Fruit fly (Drosophila melanogaster) whole organism, embryonic: Measurements from ENCODE around the gene SmydA-2.
A peak's percentile ranks its signal among the peaks of the same experiment; 100 is the strongest.

ENCODE experiments used
- ATbp ChIP-seq: fragments of 200-800 bp; sonication (Bioruptor generic); optimal IDR thresholded peaks from 2 replicates; lab custom pipeline; 2017; ENCODE audit warnings: missing biosample characterization, mild to moderate bottlenecking, missing genetic modification characterization, missing genetic modification reagents
- Blimp-1 ChIP-seq: fragments of 200-800 bp; sonication (Bioruptor generic); optimal IDR thresholded peaks from 3 replicates; lab custom pipeline; 2018; ENCODE audit warnings: missing biosample characterization, missing genetic modification characterization, mild to moderate bottlenecking, moderate library complexity, missing genetic modification reagents
- CG10267 ChIP-seq: fragments of 200-800 bp; sonication (Bioruptor generic); optimal IDR thresholded peaks from 2 replicates; lab custom pipeline; 2018; ENCODE audit warnings: missing biosample characterization, mild to moderate bottlenecking, missing genetic modification characterization, moderate library complexity
- CG11093 ChIP-seq: fragments of 200-800 bp; sonication (Bioruptor generic); IDR thresholded peaks from 3 replicates; pipeline ENCODE4 v1.3.6; 2022; ENCODE audit warnings: missing biosample characterization, missing genetic modification characterization
- CG11723 ChIP-seq: fragments of 200-800 bp; sonication (Bioruptor generic); optimal IDR thresholded peaks from 2 replicates; lab custom pipeline; 2017; ENCODE audit warnings: missing biosample characterization, mild to moderate bottlenecking, missing genetic modification characterization
- CG12104 ChIP-seq: fragments of 200-800 bp; sonication (Bioruptor generic); optimal IDR thresholded peaks from 3 replicates; lab custom pipeline; 2016; ENCODE audit warnings: missing biosample characterization, missing genetic modification characterization
- CG16813 ChIP-seq: fragments of 200-800 bp; sonication (Bioruptor generic); IDR thresholded peaks from 3 replicates; pipeline ENCODE4 v1.3.6; 2022; ENCODE audit warnings: missing biosample characterization, missing genetic modification characterization; ENCODE audit not compliant: partially characterized antibody
- CG17328 ChIP-seq: fragments of 200-800 bp; sonication (Bioruptor generic); IDR thresholded peaks from 2 replicates; pipeline ENCODE4 v1.3.6; 2022; ENCODE audit warnings: missing biosample characterization, missing genetic modification characterization
- CG3995 ChIP-seq: fragments of 200-800 bp; sonication (Bioruptor generic); optimal IDR thresholded peaks from 3 replicates; lab custom pipeline; 2016; ENCODE audit warnings: missing biosample characterization, missing genetic modification characterization
- CG6272 ChIP-seq: fragments of 200-800 bp; sonication (Bioruptor generic); IDR thresholded peaks from 2 replicates; pipeline ENCODE4 v1.3.6; 2022; ENCODE audit warnings: missing biosample characterization, missing genetic modification characterization
- CG6689 ChIP-seq: fragments of 200-800 bp; sonication (Bioruptor generic); IDR thresholded peaks from 2 replicates; pipeline ENCODE4 v1.3.6; 2022; ENCODE audit warnings: missing biosample characterization, missing genetic modification characterization
- CG6854 ChIP-seq: fragments of 200-800 bp; sonication (Bioruptor generic); optimal IDR thresholded peaks from 3 replicates; lab custom pipeline; 2017; ENCODE audit warnings: missing biosample characterization, mild to moderate bottlenecking, missing genetic modification characterization
- CG7987 ChIP-seq: fragments of 200-800 bp; sonication (Bioruptor generic); optimal IDR thresholded peaks from 2 replicates; lab custom pipeline; 2018; ENCODE audit warnings: missing biosample characterization, mild to moderate bottlenecking, missing genetic modification characterization, moderate library complexity
- CG8359 ChIP-seq: fragments of 200-800 bp; sonication (Bioruptor generic); optimal IDR thresholded peaks from 2 replicates; lab custom pipeline; 2017; ENCODE audit warnings: missing biosample characterization, mild to moderate bottlenecking, missing genetic modification characterization, borderline replicate concordance
- CG8924 ChIP-seq: fragments of 200-800 bp; optimal IDR thresholded peaks from 3 replicates; lab custom pipeline; 2019; ENCODE audit warnings: missing biosample characterization, mild to moderate bottlenecking, missing genetic modification characterization, moderate library complexity
- CG9437 ChIP-seq: fragments of 200-800 bp; sonication (Bioruptor generic); optimal IDR thresholded peaks from 2 replicates; lab custom pipeline; 2018; ENCODE audit warnings: missing biosample characterization, mild to moderate bottlenecking, missing genetic modification characterization
- CTCF ChIP-seq: fragments of 200-800 bp; sonication (Bioruptor generic); optimal IDR thresholded peaks from 2 replicates; lab custom pipeline; 2017; ENCODE audit warnings: missing biosample characterization, mild to moderate bottlenecking, missing genetic modification characterization, moderate library complexity
- Dip3 ChIP-seq: fragments of 200-800 bp; sonication (Bioruptor generic); optimal IDR thresholded peaks from 3 replicates; lab custom pipeline; 2016; ENCODE audit warnings: missing biosample characterization, missing genetic modification characterization
- Doc3 ChIP-seq: fragments of 200-800 bp; sonication (Bioruptor generic); IDR thresholded peaks from 3 replicates; pipeline ENCODE4 v1.3.6; 2022; ENCODE audit warnings: missing biosample characterization, missing genetic modification characterization; ENCODE audit not compliant: partially characterized antibody
- Gsc ChIP-seq: fragments of 200-800 bp; sonication (Bioruptor generic); IDR thresholded peaks from 2 replicates; pipeline ENCODE4 v1.3.6; 2022; ENCODE audit warnings: missing biosample characterization, missing genetic modification characterization
- Med ChIP-seq: fragments of 200-800 bp; sonication (Bioruptor generic); peaks from one replicate; lab custom pipeline; 2016; ENCODE audit warnings: missing biosample characterization, missing genetic modification characterization, mild to moderate bottlenecking, inconsistent platforms, moderate library complexity
- NK7.1 ChIP-seq: fragments of 200-800 bp; sonication (Bioruptor generic); optimal IDR thresholded peaks from 3 replicates; lab custom pipeline; 2016; ENCODE audit warnings: missing biosample characterization, missing genetic modification characterization
- Nf-YB ChIP-seq: fragments of 200-800 bp; sonication (Bioruptor generic); optimal IDR thresholded peaks from 3 replicates; lab custom pipeline; 2019; ENCODE audit warnings: missing biosample characterization, mild to moderate bottlenecking, missing genetic modification characterization, moderate library complexity
- Oaz ChIP-seq: fragments of 200-800 bp; sonication (Bioruptor generic); IDR thresholded peaks from 2 replicates; pipeline ENCODE4 v1.3.6; 2022; ENCODE audit warnings: missing biosample characterization, missing genetic modification characterization
- Optix ChIP-seq: fragments of 200-800 bp; sonication (Bioruptor generic); IDR thresholded peaks from 3 replicates; pipeline ENCODE4 v1.3.6; 2022; ENCODE audit warnings: missing biosample characterization, missing genetic modification characterization
- Ptx1 ChIP-seq: fragments of 200-800 bp; sonication (Bioruptor generic); IDR thresholded peaks from 2 replicates; pipeline ENCODE4 v1.3.6; 2022; ENCODE audit warnings: missing biosample characterization, missing genetic modification characterization
- Rfx ChIP-seq: fragments of 200-800 bp; sonication (Bioruptor generic); IDR thresholded peaks from 2 replicates; pipeline ENCODE4 v1.3.6; 2022; ENCODE audit warnings: missing biosample characterization, missing genetic modification characterization
- Sin3A ChIP-seq: fragments of >200 bp; optimal IDR thresholded peaks from 2 replicates; lab custom pipeline; 2018
- ap ChIP-seq: fragments of 200-800 bp; sonication (Bioruptor generic); IDR thresholded peaks from 2 replicates; pipeline ENCODE4 v1.3.6; 2022; ENCODE audit warnings: missing biosample characterization, missing genetic modification characterization
- bigmax ChIP-seq: fragments of 200-800 bp; sonication (Bioruptor generic); optimal IDR thresholded peaks from 2 replicates; lab custom pipeline; 2018; ENCODE audit warnings: missing biosample characterization, mild to moderate bottlenecking, missing genetic modification characterization
- chn ChIP-seq: fragments of 200-800 bp; sonication (Bioruptor generic); optimal IDR thresholded peaks from 2 replicates; lab custom pipeline; 2016; ENCODE audit warnings: missing biosample characterization, missing genetic modification characterization
- cwo ChIP-seq: fragments of 200-800 bp; sonication (Bioruptor generic); optimal IDR thresholded peaks from 3 replicates; lab custom pipeline; 2017; ENCODE audit warnings: missing biosample characterization, missing genetic modification characterization, mild to moderate bottlenecking, moderate library complexity, missing genetic modification reagents
- dpn ChIP-seq, 2 experiments: fragments of 200-800 bp; sonication (Bioruptor generic); optimal IDR thresholded peaks; 3 replicates each; lab custom pipeline; 2016; ENCODE audit warnings: missing biosample characterization in 2 of 2, missing genetic modification characterization in 2 of 2
- dysf ChIP-seq: fragments of 200-800 bp; sonication (Bioruptor generic); IDR thresholded peaks from 3 replicates; pipeline ENCODE4 v1.3.6; 2022; ENCODE audit warnings: missing biosample characterization, missing genetic modification characterization
- ems ChIP-seq: fragments of 200-800 bp; sonication (Bioruptor generic); optimal IDR thresholded peaks from 3 replicates; lab custom pipeline; 2016; ENCODE audit warnings: missing biosample characterization, missing genetic modification characterization
- fd96Cb ChIP-seq: fragments of 200-800 bp; sonication (Bioruptor generic); optimal IDR thresholded peaks from 2 replicates; lab custom pipeline; 2018; ENCODE audit warnings: missing biosample characterization, mild to moderate bottlenecking, missing genetic modification characterization, moderate library complexity
- ftz-f1 ChIP-seq: fragments of 200-800 bp; sonication (Bioruptor generic); optimal IDR thresholded peaks from 2 replicates; lab custom pipeline; 2016; ENCODE audit warnings: missing biosample characterization, missing genetic modification characterization
- ham ChIP-seq: fragments of 200-800 bp; sonication (Bioruptor generic); IDR thresholded peaks from 2 replicates; pipeline ENCODE4 v1.3.6; 2022; ENCODE audit warnings: missing biosample characterization, missing genetic modification characterization
- ken ChIP-seq: fragments of 200-800 bp; sonication (Bioruptor generic); IDR thresholded peaks from 3 replicates; pipeline ENCODE4 v1.3.6; 2022; ENCODE audit warnings: missing biosample characterization, missing genetic modification characterization
- lab ChIP-seq: fragments of 200-800 bp; sonication (Bioruptor generic); optimal IDR thresholded peaks from 3 replicates; lab custom pipeline; 2017; ENCODE audit warnings: missing biosample characterization, missing genetic modification characterization, mild to moderate bottlenecking, moderate library complexity, missing genetic modification reagents
- mirr ChIP-seq: fragments of 200-800 bp; sonication (Bioruptor generic); optimal IDR thresholded peaks from 3 replicates; lab custom pipeline; 2018; ENCODE audit warnings: missing biosample characterization, mild to moderate bottlenecking, missing genetic modification characterization
- nerfin-1 ChIP-seq: fragments of 200-800 bp; sonication (Bioruptor generic); optimal IDR thresholded peaks from 3 replicates; lab custom pipeline; 2019; ENCODE audit warnings: missing biosample characterization, mild to moderate bottlenecking, missing genetic modification characterization, moderate library complexity
- nmo ChIP-seq: fragments of 200-800 bp; sonication (Bioruptor generic); optimal IDR thresholded peaks from 2 replicates; lab custom pipeline; 2018; ENCODE audit warnings: missing biosample characterization, mild to moderate bottlenecking, missing genetic modification characterization, moderate library complexity
- pb ChIP-seq: fragments of 200-800 bp; sonication (Bioruptor generic); optimal IDR thresholded peaks from 3 replicates; lab custom pipeline; 2016; ENCODE audit warnings: missing biosample characterization, missing genetic modification characterization
- pzg ChIP-seq: fragments of 200-800 bp; sonication (Bioruptor generic); optimal IDR thresholded peaks from 3 replicates; lab custom pipeline; 2018; ENCODE audit warnings: missing biosample characterization, mild to moderate bottlenecking, missing genetic modification characterization, moderate library complexity
- slou ChIP-seq: fragments of 200-800 bp; sonication (Bioruptor generic); optimal IDR thresholded peaks from 3 replicates; lab custom pipeline; 2016; ENCODE audit warnings: missing biosample characterization, missing genetic modification characterization
- tup ChIP-seq: fragments of 200-800 bp; sonication (Bioruptor generic); optimal IDR thresholded peaks from 2 replicates; lab custom pipeline; 2016; ENCODE audit warnings: missing biosample characterization, mild to moderate bottlenecking, missing genetic modification characterization, moderate library complexity
- unc-4 ChIP-seq: fragments of 200-800 bp; sonication (Bioruptor generic); IDR thresholded peaks from 2 replicates; pipeline ENCODE4 v1.3.6; 2022; ENCODE audit warnings: missing biosample characterization, missing genetic modification characterization; ENCODE audit not compliant: partially characterized antibody
- usp ChIP-seq: fragments of >200 bp; optimal IDR thresholded peaks from 2 replicates; lab custom pipeline; 2017; ENCODE audit warnings: missing biosample characterization, missing genetic modification characterization
- wor ChIP-seq: fragments of 200-800 bp; sonication (Bioruptor generic); IDR thresholded peaks from 2 replicates; pipeline ENCODE4 v1.3.6; 2022; ENCODE audit warnings: missing biosample characterization, missing genetic modification characterization
- zfh2 ChIP-seq: fragments of 200-800 bp; sonication (Bioruptor generic); optimal IDR thresholded peaks from 2 replicates; lab custom pipeline; 2016; ENCODE audit warnings: missing biosample characterization, missing genetic modification characterization

The SmydA-2 gene

dm6 chr3L:19016133-19016804, 13.2 kb upstream of the SmydA-2 start (continued):
- TF ChIP-seq Rfx (peak; percentile 46; the same call in 1 of the 2 replicates), CG17328 (GFP tag; lab: Robert Waterston, UW) (no peak), slou (no peak), Nf-YB (no peak), CG6854 (GFP tag; lab: Kevin White, UChicago) (no peak), fd96Cb (tag; lab: Kevin White, UChicago) (no peak), ftz-f1 (GFP tag; lab: Kevin White, UChicago) (no peak), CG6689 (GFP tag; lab: Robert Waterston, UW) (0 out of 2 replicates have a peak, but pooled peaks have one; percentile 16), CG12104 (GFP tag; lab: Kevin White, UChicago) (peak; percentile 41), CG16813 (no peak), wor (GFP tag; lab: Robert Waterston, UW) (no peak), dpn (GFP tag; optimal IDR thresholded peaks at IDR 0.05; lab: Kevin White, UChicago) (peak in 1 of 2 experiments; percentile 14), ems (GFP tag; lab: Kevin White, UChicago) (no peak), CG9437 (GFP tag; lab: Kevin White, UChicago) (peak; percentile 22), Oaz (GFP tag; lab: Robert Waterston, UW) (no peak), CG11723 (GFP tag; lab: Kevin White, UChicago) (no peak), mirr (GFP tag; lab: Kevin White, UChicago) (no peak), cwo (GFP tag; lab: Kevin White, UChicago) (no peak), CG8924 (tag; lab: Kevin White, UChicago) (peak; percentile 52), nerfin-1 (tag; lab: Kevin White, UChicago) (no peak), Sin3A (lab: Kevin White, UChicago) (no peak), pb (no peak), bigmax (GFP tag; lab: Kevin White, UChicago) (no peak), NK7.1 (GFP tag; lab: Kevin White, UChicago) (no peak), ATbp (GFP tag; lab: Kevin White, UChicago) (no peak), dysf (GFP tag; lab: Robert Waterston, UW) (peak; percentile 67; the same call in 2 of the 3 replicates), zfh2 (GFP tag; lab: Kevin White, UChicago) (no peak), Ptx1 (GFP tag; lab: Robert Waterston, UW) (peak; percentile 45; the same call in 1 of the 2 replicates), ham (GFP tag; lab: Robert Waterston, UW) (no peak), Optix (no peak), ken (GFP tag; lab: Robert Waterston, UW) (no peak), CTCF (GFP tag; lab: Kevin White, UChicago) (no peak), ap (GFP tag; lab: Robert Waterston, UW) (no peak), CG11093 (GFP tag; lab: Robert Waterston, UW) (no peak), Dip3 (no peak), CG10267 (peak; percentile 22), CG3995 (GFP tag; lab: Kevin White, UChicago) (no peak), chn (GFP tag; lab: Kevin White, UChicago) (no peak), tup (GFP tag; lab: Kevin White, UChicago) (no peak), Doc3 (GFP tag; lab: Robert Waterston, UW) (no peak), lab (GFP tag; lab: Kevin White, UChicago) (no peak), Med (peak; percentile 85), CG7987 (GFP tag; lab: Kevin White, UChicago) (no peak), unc-4 (no peak), pzg (GFP tag; lab: Kevin White, UChicago) (no peak), Gsc (GFP tag; lab: Robert Waterston, UW) (no peak), Blimp-1 (peak; percentile 1), CG8359 (GFP tag; lab: Kevin White, UChicago) (no peak), CG6272 (GFP tag; lab: Robert Waterston, UW) (no peak), nmo (GFP tag; lab: Kevin White, UChicago) (peak; percentile 36), usp (GFP tag; lab: Kevin White, UChicago) (no peak)
